Fruit fly (Drosophila melanogaster) Kc167 (cell line): ENCODE measurements around the gene Polr1D.

ENCODE experiments used
- Sin3A ChIP-seq: fragments of >200 bp; optimal IDR thresholded peaks from 2 replicates; lab custom pipeline; 2018; ENCODE audit warnings: missing external identifiers
- h ChIP-seq: fragments of >200 bp; optimal IDR thresholded peaks from 3 replicates; lab custom pipeline; 2018; ENCODE audit warnings: missing external identifiers
- insv ChIP-seq: fragments of >200 bp; optimal IDR thresholded peaks from 3 replicates; lab custom pipeline; 2018; ENCODE audit warnings: missing external identifiers
- psq ChIP-seq: fragments of >200 bp; optimal IDR thresholded peaks from 2 replicates; lab custom pipeline; 2017; ENCODE audit warnings: missing external identifiers
- ttk ChIP-seq: sonication (Bioruptor generic); optimal IDR thresholded peaks from 2 replicates; lab custom pipeline; 2017; ENCODE audit warnings: missing external identifiers

- TF ChIP-seq psq (lab: Kevin White, UChicago): no peak
- no peak for TF ChIP-seq insv (lab: Kevin White, UChicago)
- no peak for TF ChIP-seq ttk (lab: Kevin White, UChicago)
- TF ChIP-seq Sin3A (lab: Kevin White, UChicago): no peak
- no peak for TF ChIP-seq h (lab: Kevin White, UChicago)
These were observed 1.7 kb upstream of the Polr1D start for dm6 chr2L:19136735-19137134.
